Worm (Caenorhabditis elegans): ENCODE results near the gene M04G7.1.
A peak's percentile ranks its signal among the peaks of the same experiment; 100 is the strongest.

M04G7.1 gene

ce11 chrIV:410420-410891, 45.1 kb upstream of the M04G7.1 start, which contains the start of gene T07A9.12 (continued):
- TF ChIP-seq tbx-2 (tag; optimal IDR thresholded peaks at IDR 0.05) (peak; percentile 91), npax-4 (tag; optimal IDR thresholded peaks at IDR 0.05) (no peak), elt-2 (tag; optimal IDR thresholded peaks at IDR 0.05) (peak; percentile 84), tbx-7 (tag; optimal IDR thresholded peaks at IDR 0.05) (peak; percentile 84), dve-1 (tag; optimal IDR thresholded peaks at IDR 0.05) (no peak), T23F11.4 (GFP tag; optimal IDR thresholded peaks at IDR 0.05) (no peak), ceh-22 (tag; optimal IDR thresholded peaks at IDR 0.05) (no peak), ets-4 (tag; optimal IDR thresholded peaks at IDR 0.05) (peak; percentile 70), ceh-48 (tag; optimal IDR thresholded peaks at IDR 0.05) (no peak), ceh-34 (tag; optimal IDR thresholded peaks at IDR 0.05) (peak; percentile 61), mec-3 (tag; optimal IDR thresholded peaks at IDR 0.05; ENCODE audit: borderline replicate concordance) (no peak), rnt-1 (tag; optimal IDR thresholded peaks at IDR 0.05) (peak; percentile 80), ceh-24 (tag; optimal IDR thresholded peaks at IDR 0.05) (no peak), ttx-3 (tag; optimal IDR thresholded peaks at IDR 0.05) (peak; percentile 26), Y22D7AL.16 (tag; optimal IDR thresholded peaks at IDR 0.05) (no peak), C38D4.7 (GFP tag; optimal IDR thresholded peaks at IDR 0.05) (no peak), pha-2 (tag; optimal IDR thresholded peaks at IDR 0.05) (peak; percentile 58), fkh-10 (GFP tag; optimal IDR thresholded peaks at IDR 0.05) (no peak), unc-3 (GFP tag; conservative IDR thresholded peaks at IDR 0.05) (no peak), unc-3 (tag; optimal IDR thresholded peaks at IDR 0.05) (peak; percentile 51), ama-1 (optimal IDR thresholded peaks at IDR 0.05) (no peak), odd-2 (tag; optimal IDR thresholded peaks at IDR 0.05) (no peak), nhr-232 (tag; optimal IDR thresholded peaks at IDR 0.05) (no peak), hlh-13 (GFP tag; optimal IDR thresholded peaks at IDR 0.05) (no peak), fax-1 (tag; optimal IDR thresholded peaks at IDR 0.05) (peak; percentile 82), fkh-6 (tag; optimal IDR thresholded peaks at IDR 0.05) (peak; percentile 58), dmd-4 (tag; optimal IDR thresholded peaks at IDR 0.05; ENCODE audit: borderline replicate concordance) (peak; percentile 34), che-1 (tag; optimal IDR thresholded peaks at IDR 0.05) (no peak), sox-4 (tag; optimal IDR thresholded peaks at IDR 0.05) (no peak), nhr-11 (tag; optimal IDR thresholded peaks at IDR 0.05) (no peak), hlh-8 (tag; optimal IDR thresholded peaks at IDR 0.05) (peak; percentile 80), zip-5 (tag; optimal IDR thresholded peaks at IDR 0.05) (peak; percentile 93), ceh-14 (tag; optimal IDR thresholded peaks at IDR 0.05) (peak; percentile 65), sox-2 (GFP tag; IDR thresholded peaks at IDR 0.05) (no peak), unc-42 (tag; optimal IDR thresholded peaks at IDR 0.05) (peak; percentile 59), hlh-6 (tag; optimal IDR thresholded peaks at IDR 0.05) (peak; percentile 3), ceh-45 (GFP tag; IDR thresholded peaks at IDR 0.05) (no peak), ceh-2 (tag; optimal IDR thresholded peaks at IDR 0.05) (peak; percentile 88), ceh-6 (GFP tag; optimal IDR thresholded peaks at IDR 0.05) (no peak), syd-9 (tag; optimal IDR thresholded peaks at IDR 0.05) (peak; percentile 32), lin-11 (tag; optimal IDR thresholded peaks at IDR 0.05) (no peak), ahr-1 (tag; optimal IDR thresholded peaks at IDR 0.05) (peak; percentile 54), pax-1 (tag; optimal IDR thresholded peaks at IDR 0.05) (peak; percentile 56), pros-1 (tag; optimal IDR thresholded peaks at IDR 0.05) (no peak), ceh-31 (tag; optimal IDR thresholded peaks at IDR 0.05) (peak; percentile 99)

ce11 chrIV:419674-420073, 35.9 kb upstream of the M04G7.1 start, which contains the start of gene eri-1:
eri-1 (minus strand) TSS chrIV:419958.
- TF ChIP-seq hlh-13 (GFP tag; optimal IDR thresholded peaks at IDR 0.05) (no peak), F13H6.1 (tag; optimal IDR thresholded peaks at IDR 0.05) (no peak), ceh-45 (GFP tag; IDR thresholded peaks at IDR 0.05) (no peak), nfya-1 (tag; optimal IDR thresholded peaks at IDR 0.05) (no peak), pag-3 (tag; optimal IDR thresholded peaks at IDR 0.05; ENCODE audit: borderline replicate concordance) (no peak), ceh-34 (tag; optimal IDR thresholded peaks at IDR 0.05) (no peak), T23F11.4 (GFP tag; optimal IDR thresholded peaks at IDR 0.05) (no peak), ets-4 (tag; optimal IDR thresholded peaks at IDR 0.05) (no peak), dmd-4 (tag; optimal IDR thresholded peaks at IDR 0.05; ENCODE audit: borderline replicate concordance) (no peak), lin-11 (tag; optimal IDR thresholded peaks at IDR 0.05) (no peak)

Data from whole organism, late embryonic.